Worm (Caenorhabditis elegans) whole organism, L4/young adult: ENCODE results near the gene srt-40.

Experiments
- W03F9.2 ChIP-seq: fragments of 150-350 bp; optimal IDR thresholded peaks from 2 replicates; lab custom pipeline; 2014; ENCODE audit warnings: missing biosample characterization, missing genetic modification characterization
- dao-5 ChIP-seq: sonication (generic microtip); optimal IDR thresholded peaks from 2 replicates; lab custom pipeline; 2016; ENCODE audit warnings: missing genotype, missing genetic modification characterization, moderate library complexity, missing compliant biosample characterization
- him-1 ChIP-seq: sonication (generic microtip); optimal IDR thresholded peaks from 2 replicates; lab custom pipeline; 2016; ENCODE audit warnings: missing genotype, missing genetic modification reagents, missing genetic modification characterization, missing compliant biosample characterization

ce11 chrV:2225130-2225529, 19.0 kb upstream of the srt-40 start, which contains the start of gene nhr-103:
- TF ChIP-seq him-1 (tag; lab: Kevin White, UChicago) (no peak), dao-5 (tag; lab: Kevin White, UChicago) (no peak), W03F9.2 (no peak)
